Worm (Caenorhabditis elegans) whole organism, late embryonic: ENCODE results near the gene yars-2.

Experiments
- C08G9.2 ChIP-seq: sonication (generic microtip); optimal IDR thresholded peaks from 2 replicates; lab custom pipeline; 2016; ENCODE audit warnings: mild to moderate bottlenecking, missing genetic modification characterization, moderate library complexity, missing compliant biosample characterization
- F13H6.1 ChIP-seq: sonication (generic microtip); optimal IDR thresholded peaks from 2 replicates; lab custom pipeline; 2016; ENCODE audit warnings: missing genetic modification characterization, missing compliant biosample characterization
- K02D7.2 ChIP-seq: sonication (generic microtip); optimal IDR thresholded peaks from 2 replicates; lab custom pipeline; 2017; ENCODE audit warnings: mild to moderate bottlenecking, missing genetic modification characterization, missing compliant biosample characterization
- T23F11.4 ChIP-seq: fragments of 200-800 bp; sonication (Bioruptor generic); optimal IDR thresholded peaks from 2 replicates; lab custom pipeline; 2018; ENCODE audit warnings: mild to moderate bottlenecking, missing genetic modification characterization, missing compliant biosample characterization
- ahr-1 ChIP-seq: sonication (generic microtip); optimal IDR thresholded peaks from 2 replicates; lab custom pipeline; 2016; ENCODE audit warnings: missing genetic modification characterization, missing compliant biosample characterization
- ama-1 ChIP-seq: fragments of 150-350 bp; optimal IDR thresholded peaks from 2 replicates; lab custom pipeline; 2014
- ceh-14 ChIP-seq: sonication (generic microtip); optimal IDR thresholded peaks from 2 replicates; lab custom pipeline; 2016; ENCODE audit warnings: missing genotype, missing genetic modification characterization, missing compliant biosample characterization
- ceh-18 ChIP-seq: sonication (generic microtip); optimal IDR thresholded peaks from 2 replicates; lab custom pipeline; 2016; ENCODE audit warnings: missing genetic modification characterization, missing compliant biosample characterization
- ceh-19 ChIP-seq: fragments of 200-800 bp; sonication (Bioruptor generic); optimal IDR thresholded peaks from 2 replicates; lab custom pipeline; 2018; ENCODE audit warnings: mild to moderate bottlenecking, missing genetic modification characterization, missing compliant biosample characterization
- ceh-2 ChIP-seq: sonication (generic microtip); optimal IDR thresholded peaks from 2 replicates; lab custom pipeline; 2016; ENCODE audit warnings: missing genotype, missing genetic modification characterization, missing compliant biosample characterization
- ceh-24 ChIP-seq: sonication (generic microtip); optimal IDR thresholded peaks from 2 replicates; lab custom pipeline; 2016; ENCODE audit warnings: mild to moderate bottlenecking, missing genetic modification characterization, missing compliant biosample characterization
- ceh-30 ChIP-seq: fragments of 150-350 bp; optimal IDR thresholded peaks from 2 replicates; lab custom pipeline; 2014; ENCODE audit warnings: missing biosample characterization, missing genetic modification characterization
- ceh-31 ChIP-seq: sonication (generic microtip); optimal IDR thresholded peaks from 2 replicates; lab custom pipeline; 2016; ENCODE audit warnings: missing genetic modification characterization, missing compliant biosample characterization
- ceh-34 ChIP-seq: sonication (generic microtip); optimal IDR thresholded peaks from 2 replicates; lab custom pipeline; 2016; ENCODE audit warnings: mild to moderate bottlenecking, missing genetic modification characterization, missing compliant biosample characterization
- che-1 ChIP-seq: sonication (generic microtip); optimal IDR thresholded peaks from 2 replicates; lab custom pipeline; 2016; ENCODE audit warnings: mild to moderate bottlenecking, missing genetic modification characterization, missing compliant biosample characterization
- dmd-4 ChIP-seq: sonication (generic microtip); optimal IDR thresholded peaks from 2 replicates; lab custom pipeline; 2016; ENCODE audit warnings: borderline replicate concordance, missing genetic modification characterization, missing compliant biosample characterization
- elt-2 ChIP-seq: sonication (generic microtip); optimal IDR thresholded peaks from 2 replicates; lab custom pipeline; 2016; ENCODE audit warnings: missing genetic modification reagents, missing genetic modification characterization, missing compliant biosample characterization
- ets-4 ChIP-seq: sonication (generic microtip); optimal IDR thresholded peaks from 2 replicates; lab custom pipeline; 2016; ENCODE audit warnings: missing genetic modification characterization, missing compliant biosample characterization
- eyg-1 ChIP-seq: sonication (generic microtip); optimal IDR thresholded peaks from 2 replicates; lab custom pipeline; 2016; ENCODE audit warnings: missing genotype, missing genetic modification characterization, missing compliant biosample characterization
- fax-1 ChIP-seq: sonication (generic microtip); optimal IDR thresholded peaks from 2 replicates; lab custom pipeline; 2016; ENCODE audit warnings: missing genotype, missing genetic modification characterization, missing compliant biosample characterization
- fkh-6 ChIP-seq: sonication (generic microtip); optimal IDR thresholded peaks from 2 replicates; lab custom pipeline; 2016; ENCODE audit warnings: missing genetic modification characterization, missing compliant biosample characterization
- gmeb-2 ChIP-seq: sonication (generic microtip); optimal IDR thresholded peaks from 2 replicates; lab custom pipeline; 2016; ENCODE audit warnings: missing genetic modification characterization, inconsistent platforms, missing compliant biosample characterization
- hlh-30 ChIP-seq: sonication (generic microtip); optimal IDR thresholded peaks from 2 replicates; lab custom pipeline; 2017; ENCODE audit warnings: antibody characterized with exemption, missing genetic modification characterization, missing compliant biosample characterization; ENCODE audit not compliant: insufficient read depth
- lim-6 ChIP-seq: sonication (generic microtip); optimal IDR thresholded peaks from 2 replicates; lab custom pipeline; 2016; ENCODE audit warnings: missing genetic modification characterization, missing compliant biosample characterization
- nfya-1 ChIP-seq: sonication (generic microtip); optimal IDR thresholded peaks from 2 replicates; lab custom pipeline; 2017; ENCODE audit warnings: missing genetic modification characterization, mild to moderate bottlenecking, missing compliant biosample characterization, antibody characterized with exemption, moderate library complexity
- nhr-232 ChIP-seq: sonication (generic microtip); optimal IDR thresholded peaks from 2 replicates; lab custom pipeline; 2016; ENCODE audit warnings: missing genetic modification characterization, missing compliant biosample characterization
- pag-3 ChIP-seq: sonication (generic microtip); optimal IDR thresholded peaks from 2 replicates; lab custom pipeline; 2016; ENCODE audit warnings: missing compliant biosample characterization, missing genetic modification characterization, borderline replicate concordance
- ref-2 ChIP-seq: sonication (generic microtip); optimal IDR thresholded peaks from 2 replicates; lab custom pipeline; 2016; ENCODE audit warnings: missing genetic modification characterization, missing compliant biosample characterization
- rnt-1 ChIP-seq: sonication (generic microtip); optimal IDR thresholded peaks from 2 replicates; lab custom pipeline; 2016; ENCODE audit warnings: missing genetic modification characterization, missing compliant biosample characterization
- sdc-2 ChIP-seq: sonication (generic microtip); optimal IDR thresholded peaks from 2 replicates; lab custom pipeline; 2016; ENCODE audit warnings: missing genotype, missing genetic modification characterization, missing compliant biosample characterization
- sox-4 ChIP-seq: sonication (generic microtip); optimal IDR thresholded peaks from 2 replicates; lab custom pipeline; 2017; ENCODE audit warnings: mild to moderate bottlenecking, missing genetic modification characterization, inconsistent platforms, missing compliant biosample characterization
- tbx-2 ChIP-seq: sonication (generic microtip); optimal IDR thresholded peaks from 2 replicates; lab custom pipeline; 2016; ENCODE audit warnings: missing genetic modification characterization, missing compliant biosample characterization
- tbx-7 ChIP-seq: sonication (generic microtip); optimal IDR thresholded peaks from 2 replicates; lab custom pipeline; 2016; ENCODE audit warnings: missing genotype, missing genetic modification characterization, missing compliant biosample characterization
- unc-3 ChIP-seq, 2 experiments: fragments of 200-800 bp in 1 of 2; sonication (Bioruptor generic) in 1 of 2; sonication (generic microtip) in 1 of 2; conservative IDR thresholded peaks in 1 of 2; optimal IDR thresholded peaks in 1 of 2; 2 replicates each; pipeline versions ENCODE4 v1.3.6 to Lab custom; 2016 to 2022; ENCODE audit warnings: missing compliant biosample characterization in 2 of 2, missing genetic modification characterization in 2 of 2, missing genetic modification reagents in 1 of 2
- unc-42 ChIP-seq: sonication (generic microtip); optimal IDR thresholded peaks from 2 replicates; lab custom pipeline; 2016; ENCODE audit warnings: missing genotype, missing genetic modification characterization, missing compliant biosample characterization
- unc-55 ChIP-seq: sonication (generic microtip); optimal IDR thresholded peaks from 2 replicates; lab custom pipeline; 2017; ENCODE audit warnings: missing biosample characterization, missing genetic modification reagents, missing genetic modification characterization
- unc-86 ChIP-seq: sonication (generic microtip); optimal IDR thresholded peaks from 2 replicates; lab custom pipeline; 2016; ENCODE audit warnings: missing genetic modification characterization, missing compliant biosample characterization
- zip-5 ChIP-seq: sonication (generic microtip); optimal IDR thresholded peaks from 2 replicates; lab custom pipeline; 2016; ENCODE audit warnings: missing genetic modification characterization, missing compliant biosample characterization

The yars-2 gene

ce11 chrIV:4705922-4706321, 6.5 kb downstream of the yars-2 start:
- TF ChIP-seq nfya-1 (tag; lab: Kevin White, UChicago) (peak; percentile 73), K02D7.2 (tag; lab: Kevin White, UChicago) (no peak), elt-2 (tag; lab: Kevin White, UChicago) (no peak)

- TF ChIP-seq ama-1 (lab: Kevin White, UChicago) (no peak), unc-86 (tag; lab: Kevin White, UChicago) (no peak), ceh-18 (peak; percentile 58), tbx-2 (tag; lab: Kevin White, UChicago) (peak; percentile 51), hlh-30 (tag; lab: Kevin White, UChicago) (no peak), ceh-30 (tag; lab: Kevin White, UChicago) (no peak), eyg-1 (tag; lab: Kevin White, UChicago) (no peak), nhr-232 (tag; lab: Kevin White, UChicago) (no peak), unc-55 (no peak), tbx-7 (tag; lab: Kevin White, UChicago) (no peak), sox-4 (tag; lab: Kevin White, UChicago) (no peak), C08G9.2 (peak; percentile 40), ceh-14 (peak; percentile 51), sdc-2 (peak; percentile 9), nfya-1 (tag; lab: Kevin White, UChicago) (peak; percentile 75), gmeb-2 (no peak), ceh-31 (tag; lab: Kevin White, UChicago) (peak; percentile 69), ref-2 (tag; lab: Kevin White, UChicago) (peak; percentile 20), pag-3 (no peak), lim-6 (tag; lab: Kevin White, UChicago) (no peak), rnt-1 (tag; lab: Kevin White, UChicago) (peak; percentile 16)
Observed at ce11 chrIV:4705182-4705581, 7.2 kb downstream of the yars-2 start.

- TF ChIP-seq tbx-2 (tag; lab: Kevin White, UChicago) (no peak), nhr-232 (tag; lab: Kevin White, UChicago) (no peak), che-1 (no peak), unc-42 (tag; lab: Kevin White, UChicago) (no peak), ceh-18 (no peak), ceh-24 (tag; lab: Kevin White, UChicago) (no peak), unc-3 (GFP tag; conservative IDR thresholded peaks at IDR 0.05; lab: Robert Waterston, UW) (no peak), unc-3 (tag; optimal IDR thresholded peaks at IDR 0.05; lab: Kevin White, UChicago) (no peak), ceh-2 (no peak), fkh-6 (tag; lab: Kevin White, UChicago) (no peak), zip-5 (no peak), ref-2 (tag; lab: Kevin White, UChicago) (no peak), ahr-1 (tag; lab: Kevin White, UChicago) (no peak), T23F11.4 (no peak)
Observed at ce11 chrIV:4703911-4704310, 8.5 kb downstream of the yars-2 start, which contains the start of gene ogdh-1. TSS of gene ogdh-1 (minus strand) at chrIV:4704011.

- peak; percentile 51 for TF ChIP-seq ceh-2
- peak; percentile 51 for TF ChIP-seq F13H6.1 (tag; lab: Kevin White, UChicago)
- peak; percentile 86 for TF ChIP-seq ceh-31 (tag; lab: Kevin White, UChicago)
- TF ChIP-seq dmd-4 = peak; percentile 59
- peak; percentile 59 for TF ChIP-seq ref-2 (tag; lab: Kevin White, UChicago)
- TF ChIP-seq tbx-2 (tag; lab: Kevin White, UChicago) = peak; percentile 51
- peak; percentile 49 for TF ChIP-seq lim-6 (tag; lab: Kevin White, UChicago)
- TF ChIP-seq fax-1 (tag; lab: Kevin White, UChicago) = peak; percentile 55
- TF ChIP-seq ceh-19 = peak; percentile 11
- TF ChIP-seq ets-4 (tag; lab: Kevin White, UChicago) = peak; percentile 60
- TF ChIP-seq ceh-14 = peak; percentile 77
- peak; percentile 26 for TF ChIP-seq elt-2 (tag; lab: Kevin White, UChicago)
- TF ChIP-seq ceh-34 (tag; lab: Kevin White, UChicago) = peak; percentile 16
- peak; percentile 25 for TF ChIP-seq rnt-1 (tag; lab: Kevin White, UChicago)
- TF ChIP-seq zip-5 = peak; percentile 45
- TF ChIP-seq tbx-7 (tag; lab: Kevin White, UChicago) = peak; percentile 12
- TF ChIP-seq C08G9.2 = peak; percentile 73
Observed at ce11 chrIV:4702077-4702476, 10.3 kb downstream of the yars-2 start.
